Worm (Caenorhabditis elegans): ENCODE results near the gene dpy-27.

DNA sequence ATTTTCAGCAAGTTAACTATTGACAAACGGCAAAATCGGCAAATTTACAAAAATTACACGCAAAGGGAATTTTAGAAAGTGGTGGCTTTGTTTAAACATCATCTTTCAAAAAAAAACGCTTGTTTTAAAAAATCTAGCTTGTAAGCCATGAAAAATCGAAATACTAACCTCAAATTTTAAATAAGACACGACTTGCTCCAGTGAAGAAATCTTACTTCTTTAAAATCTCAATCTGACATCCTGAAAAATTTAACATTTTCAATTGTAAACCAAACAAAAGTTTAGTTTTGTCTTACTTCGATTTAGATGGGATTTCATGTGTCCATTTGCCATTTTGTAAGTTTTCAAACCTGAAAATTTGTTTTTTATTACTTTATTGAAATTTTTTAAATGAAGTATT lies 12.3 kb upstream of the dpy-27 start:
- TF ChIP-seq ztf-23 (GFP tag; IDR thresholded peaks at IDR 0.05), result no peak
- no peak for TF ChIP-seq flt-1 (GFP tag; IDR thresholded peaks at IDR 0.05)
- TF ChIP-seq klf-2 (GFP tag; conservative IDR thresholded peaks at IDR 0.05), result no peak

Measured in whole organism, midembryonic.